Fruit fly (Drosophila melanogaster) whole organism, pupa: Measurements from ENCODE around the gene CG10841.

Experiments
- CG14655 ChIP-seq: fragments of 200-800 bp; sonication (Bioruptor generic); optimal IDR thresholded peaks from 3 replicates; lab custom pipeline; 2017; ENCODE audit warnings: mild to moderate bottlenecking, missing biosample characterization, missing genetic modification reagents, missing genetic modification characterization
- CG34367 ChIP-seq: fragments of 200-800 bp; sonication (Bioruptor generic); optimal IDR thresholded peaks from 2 replicates; lab custom pipeline; 2018; ENCODE audit warnings: missing biosample characterization, mild to moderate bottlenecking, missing genetic modification characterization
- CG8159 ChIP-seq: fragments of 200-800 bp; sonication (Bioruptor generic); optimal IDR thresholded peaks from 3 replicates; lab custom pipeline; 2018; ENCODE audit warnings: missing biosample characterization, mild to moderate bottlenecking, missing genetic modification characterization, moderate library complexity
- Pif1B ChIP-seq: fragments of 200-800 bp; sonication (Bioruptor generic); optimal IDR thresholded peaks from 3 replicates; lab custom pipeline; 2016; ENCODE audit warnings: missing biosample characterization, missing genetic modification characterization
- rn ChIP-seq: fragments of 200-800 bp; sonication (Bioruptor generic); IDR thresholded peaks from 2 replicates; pipeline ENCODE4 v1.3.6; 2022; ENCODE audit warnings: missing biosample characterization, missing genetic modification characterization

dm6 chr3R:13660924-13661659 is 29.4 kb downstream of the CG10841 start, which contains the start of gene B52:
- no peak for TF ChIP-seq CG8159 (tag; lab: Kevin White, UChicago)
- TF ChIP-seq Pif1B (GFP tag; lab: Kevin White, UChicago): peak; percentile 54
- no peak for TF ChIP-seq CG14655 (GFP tag; lab: Kevin White, UChicago)
- TF ChIP-seq rn (GFP tag; lab: Robert Waterston, UW): no peak
- peak; percentile 31 for TF ChIP-seq CG34367 (tag; lab: Kevin White, UChicago)
